Worm (Caenorhabditis elegans) whole organism, young adult: Measurements from ENCODE around the gene K12D9.1.

ENCODE experiments used
- B0035.1 ChIP-seq: sonication (generic microtip); optimal IDR thresholded peaks from 2 replicates; lab custom pipeline; 2016; ENCODE audit warnings: missing genetic modification characterization, mild to moderate bottlenecking, missing compliant biosample characterization, missing genotype, missing genetic modification reagents
- B0261.1 ChIP-seq: sonication (generic microtip); optimal IDR thresholded peaks from 2 replicates; lab custom pipeline; 2016; ENCODE audit warnings: mild to moderate bottlenecking, missing genetic modification characterization, moderate library complexity, missing compliant biosample characterization
- C17E4.6 ChIP-seq: fragments of 200-800 bp; sonication (Bioruptor generic); IDR thresholded peaks from 2 replicates; pipeline ENCODE4 v1.3.6; 2022; ENCODE audit warnings: missing genetic modification reagents, missing genetic modification characterization, missing compliant biosample characterization
- F52B5.7 ChIP-seq: sonication (generic microtip); optimal IDR thresholded peaks from 2 replicates; lab custom pipeline; 2016; ENCODE audit warnings: mild to moderate bottlenecking, missing genetic modification characterization, missing compliant biosample characterization
- K11D2.4 ChIP-seq: fragments of 200-800 bp; sonication (Bioruptor generic); IDR thresholded peaks from 2 replicates; pipeline ENCODE4 v1.3.6; 2022; ENCODE audit warnings: missing genetic modification reagents, missing genetic modification characterization, missing compliant biosample characterization
- Y56A3A.18 ChIP-seq: fragments of 200-800 bp; sonication (Bioruptor generic); IDR thresholded peaks from 2 replicates; pipeline ENCODE4 v1.3.6; 2022; ENCODE audit warnings: missing genetic modification reagents, missing genetic modification characterization, missing compliant biosample characterization
- Y67H2A.10 ChIP-seq: fragments of 200-800 bp; sonication (Bioruptor generic); conservative IDR thresholded peaks from 2 replicates; pipeline ENCODE4 v1.3.6; 2022; ENCODE audit warnings: missing genetic modification reagents, missing genetic modification characterization, missing compliant biosample characterization
- Y95B8A.8 ChIP-seq: fragments of 200-800 bp; sonication (Bioruptor generic); IDR thresholded peaks from 2 replicates; pipeline ENCODE4 v1.3.6; 2022; ENCODE audit warnings: missing genetic modification reagents, missing genetic modification characterization, missing compliant biosample characterization
- akir-1 ChIP-seq: fragments of 200-800 bp; sonication (Bioruptor generic); optimal IDR thresholded peaks from 2 replicates; lab custom pipeline; 2018; ENCODE audit warnings: mild to moderate bottlenecking, missing genetic modification characterization, moderate library complexity, missing compliant biosample characterization
- attf-3 ChIP-seq: fragments of 200-800 bp; sonication (Bioruptor generic); conservative IDR thresholded peaks from 2 replicates; pipeline ENCODE4 v1.3.6; 2022; ENCODE audit warnings: missing genetic modification reagents, missing genetic modification characterization, missing compliant biosample characterization
- cebp-1 ChIP-seq, 2 experiments: fragments of 200-800 bp in 1 of 2; sonication (Bioruptor generic) in 1 of 2; sonication (generic microtip) in 1 of 2; IDR thresholded peaks in 1 of 2; optimal IDR thresholded peaks in 1 of 2; 2 replicates each; pipeline versions ENCODE4 v1.3.6 to Lab custom; 2017 to 2022; ENCODE audit warnings: missing compliant biosample characterization in 2 of 2, missing genetic modification characterization in 2 of 2, mild to moderate bottlenecking in 1 of 2, missing genetic modification reagents in 1 of 2, moderate library complexity in 1 of 2
- cebp-2 ChIP-seq: fragments of 200-800 bp; sonication (Bioruptor generic); IDR thresholded peaks from 2 replicates; pipeline ENCODE4 v1.3.6; 2022; ENCODE audit warnings: missing genetic modification characterization, missing compliant biosample characterization
- dpl-1 ChIP-seq: fragments of 150-350 bp; optimal IDR thresholded peaks from 2 replicates; lab custom pipeline; 2014; ENCODE audit warnings: missing biosample characterization, missing genetic modification reagents, missing genetic modification characterization
- egl-18 ChIP-seq: fragments of 200-800 bp; sonication (Bioruptor generic); IDR thresholded peaks from 2 replicates; pipeline ENCODE4 v1.3.6; 2022; ENCODE audit warnings: missing genetic modification reagents, missing genetic modification characterization, missing compliant biosample characterization
- egrh-3 ChIP-seq: fragments of 200-800 bp; sonication (Bioruptor generic); IDR thresholded peaks from 2 replicates; pipeline ENCODE4 v1.3.6; 2022; ENCODE audit warnings: missing genetic modification reagents, missing genetic modification characterization, missing compliant biosample characterization
- ets-4 ChIP-seq: fragments of 200-800 bp; sonication (Bioruptor generic); optimal IDR thresholded peaks from 2 replicates; lab custom pipeline; 2018; ENCODE audit warnings: mild to moderate bottlenecking, missing genetic modification characterization, missing compliant biosample characterization
- hmg-1.2 ChIP-seq: fragments of 200-800 bp; sonication (Bioruptor generic); IDR thresholded peaks from 2 replicates; pipeline ENCODE4 v1.3.6; 2022; ENCODE audit warnings: missing genetic modification reagents, missing genetic modification characterization, missing compliant biosample characterization
- hrde-1 ChIP-seq: sonication (generic microtip); optimal IDR thresholded peaks from 2 replicates; lab custom pipeline; 2016; ENCODE audit warnings: missing genetic modification characterization, mild to moderate bottlenecking, missing compliant biosample characterization, moderate library complexity, missing genotype, missing genetic modification reagents, borderline replicate concordance
- let-526 ChIP-seq: fragments of 200-800 bp; sonication (Bioruptor generic); IDR thresholded peaks from 2 replicates; pipeline ENCODE4 v1.3.6; 2022; ENCODE audit warnings: missing genetic modification reagents, missing genetic modification characterization, missing compliant biosample characterization
- lir-1 ChIP-seq: fragments of 200-800 bp; sonication (Bioruptor generic); conservative IDR thresholded peaks from 2 replicates; pipeline ENCODE4 v1.3.6; 2022; ENCODE audit warnings: missing genetic modification reagents, missing genetic modification characterization, missing compliant biosample characterization
- lsl-1 ChIP-seq: fragments of 200-800 bp; sonication (Bioruptor generic); optimal IDR thresholded peaks from 2 replicates; lab custom pipeline; 2018; ENCODE audit warnings: mild to moderate bottlenecking, missing genetic modification characterization, moderate library complexity, missing compliant biosample characterization
- mcd-1 ChIP-seq: fragments of 200-800 bp; sonication (Bioruptor generic); IDR thresholded peaks from 2 replicates; pipeline ENCODE4 v1.3.6; 2022; ENCODE audit warnings: missing genetic modification reagents, missing genetic modification characterization, missing compliant biosample characterization
- mes-4 ChIP-seq: sonication (generic microtip); optimal IDR thresholded peaks from 2 replicates; lab custom pipeline; 2016; ENCODE audit warnings: missing genotype, missing genetic modification characterization, missing compliant biosample characterization
- nfyb-1 ChIP-seq: fragments of 200-800 bp; sonication (Bioruptor generic); IDR thresholded peaks from 2 replicates; pipeline ENCODE4 v1.3.6; 2022; ENCODE audit warnings: missing genetic modification reagents, missing genetic modification characterization, missing compliant biosample characterization
- nhr-80 ChIP-seq: sonication (generic microtip); optimal IDR thresholded peaks from 2 replicates; lab custom pipeline; 2016; ENCODE audit warnings: missing genetic modification characterization, missing compliant biosample characterization
- sdz-38 ChIP-seq: sonication (generic microtip); optimal IDR thresholded peaks from 2 replicates; lab custom pipeline; 2016; ENCODE audit warnings: missing genotype, missing genetic modification characterization, missing compliant biosample characterization
- snpc-1.1 ChIP-seq: sonication (generic microtip); optimal IDR thresholded peaks from 2 replicates; lab custom pipeline; 2017; ENCODE audit warnings: missing genetic modification characterization, mild to moderate bottlenecking, missing compliant biosample characterization, antibody characterized with exemption, moderate library complexity, missing genotype, missing genetic modification reagents; ENCODE audit not compliant: insufficient read depth
- snpc-1.3 ChIP-seq: sonication (generic microtip); optimal IDR thresholded peaks from 2 replicates; lab custom pipeline; 2017; ENCODE audit warnings: missing genetic modification characterization, mild to moderate bottlenecking, missing compliant biosample characterization, antibody characterized with exemption, moderate library complexity, missing genotype, missing genetic modification reagents; ENCODE audit not compliant: insufficient read depth
- sptf-2 ChIP-seq: fragments of 200-800 bp; sonication (Bioruptor generic); optimal IDR thresholded peaks from 2 replicates; lab custom pipeline; 2018; ENCODE audit warnings: mild to moderate bottlenecking, missing genetic modification characterization, missing compliant biosample characterization
- tlf-1 ChIP-seq: fragments of 200-800 bp; sonication (Bioruptor generic); optimal IDR thresholded peaks from 2 replicates; lab custom pipeline; 2018; ENCODE audit warnings: mild to moderate bottlenecking, missing genetic modification characterization, missing compliant biosample characterization
- xnd-1 ChIP-seq: sonication (generic microtip); optimal IDR thresholded peaks from 2 replicates; lab custom pipeline; 2016; ENCODE audit warnings: missing genotype, missing genetic modification reagents, missing genetic modification characterization, missing compliant biosample characterization
- zfh-2 ChIP-seq: fragments of 200-800 bp; sonication (Bioruptor generic); conservative IDR thresholded peaks from 2 replicates; pipeline ENCODE4 v1.3.6; 2022; ENCODE audit warnings: missing genetic modification reagents, missing genetic modification characterization, missing compliant biosample characterization
- ztf-18 ChIP-seq: sonication (generic microtip); optimal IDR thresholded peaks from 2 replicates; lab custom pipeline; 2016; ENCODE audit warnings: missing genotype, mild to moderate bottlenecking, missing genetic modification characterization, missing compliant biosample characterization
- ztf-22 ChIP-seq: fragments of 200-800 bp; sonication (Bioruptor generic); optimal IDR thresholded peaks from 2 replicates; lab custom pipeline; 2018; ENCODE audit warnings: mild to moderate bottlenecking, missing genetic modification characterization, moderate library complexity, missing compliant biosample characterization
- ztf-26 ChIP-seq: sonication (generic microtip); optimal IDR thresholded peaks from 2 replicates; lab custom pipeline; 2017; ENCODE audit warnings: missing genetic modification characterization, missing compliant biosample characterization

The K12D9.1 gene

DNA sequence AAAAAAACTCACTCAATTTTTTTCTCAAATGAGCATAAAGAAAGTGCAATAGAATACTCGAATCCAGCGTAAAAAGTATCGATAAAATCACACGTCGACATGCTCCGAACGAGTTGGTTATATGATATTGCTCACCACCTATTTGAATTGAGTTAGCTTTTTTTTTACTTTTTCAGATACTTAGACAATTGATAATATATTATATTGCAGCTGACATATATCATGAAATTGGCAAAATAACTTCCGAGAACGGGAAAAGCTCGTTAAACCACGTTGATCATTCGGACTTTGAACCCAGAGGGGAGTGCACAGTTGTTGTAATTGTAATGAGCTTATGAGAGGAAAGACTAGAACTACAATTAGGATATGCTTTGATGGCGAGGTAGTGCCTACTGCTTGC lies 3.8 kb upstream of the K12D9.1 start, which contains the start of gene srw-136:
srw-136 (minus strand) TSS at position 101 of the 400 bp plus-strand sequence.
- no peak for TF ChIP-seq hrde-1 (tag; lab: Kevin White, UChicago)
- no peak for TF ChIP-seq F52B5.7
- TF ChIP-seq attf-3, result no peak
- TF ChIP-seq C17E4.6 (GFP tag; lab: Robert Waterston, UW), result no peak
- no peak for TF ChIP-seq zfh-2 (GFP tag; lab: Robert Waterston, UW)
- no peak for TF ChIP-seq mes-4 (tag; lab: Kevin White, UChicago)
- TF ChIP-seq tlf-1 (GFP tag; lab: Kevin White, UChicago), result no peak
- no peak for TF ChIP-seq Y95B8A.8 (GFP tag; lab: Robert Waterston, UW)
- TF ChIP-seq Y56A3A.18 (GFP tag; lab: Robert Waterston, UW), result no peak
- TF ChIP-seq ets-4 (GFP tag; lab: Kevin White, UChicago), result no peak
- TF ChIP-seq K11D2.4 (GFP tag; lab: Robert Waterston, UW), result no peak

DNA sequence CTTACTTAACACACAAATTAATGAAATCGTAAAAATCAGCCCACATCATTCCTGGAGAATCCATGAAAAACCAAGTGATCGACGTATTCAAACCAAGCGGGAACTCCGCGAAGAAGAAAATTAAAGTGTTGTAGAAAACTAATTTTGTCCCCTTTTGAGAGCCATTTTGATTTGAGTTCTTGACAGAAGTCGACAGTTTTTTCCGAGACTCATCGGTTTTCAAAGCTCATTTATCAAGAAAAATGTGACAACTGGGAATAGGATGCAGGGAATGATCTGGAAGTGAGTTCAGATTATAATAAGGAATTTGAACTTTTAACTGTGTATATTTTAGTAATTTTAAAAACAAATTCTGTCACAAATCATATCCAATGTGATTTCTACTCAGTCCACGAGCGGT lies 2.9 kb upstream of the K12D9.1 start, which contains the start of gene srw-135:
srw-135 (minus strand) TSS at position 101 of the 400 bp plus-strand sequence.
- TF ChIP-seq let-526 (GFP tag; lab: Robert Waterston, UW) (no peak), Y67H2A.10 (GFP tag; lab: Robert Waterston, UW) (no peak), nfyb-1 (no peak), egl-18 (no peak), lsl-1 (no peak), ztf-18 (tag; lab: Kevin White, UChicago) (no peak), B0035.1 (tag; lab: Kevin White, UChicago) (no peak), F52B5.7 (no peak), ztf-22 (GFP tag; lab: Kevin White, UChicago) (no peak), akir-1 (GFP tag; lab: Kevin White, UChicago) (no peak), C17E4.6 (GFP tag; lab: Robert Waterston, UW) (no peak), dpl-1 (GFP tag; lab: Kevin White, UChicago) (no peak), xnd-1 (tag; lab: Kevin White, UChicago) (no peak)

DNA sequence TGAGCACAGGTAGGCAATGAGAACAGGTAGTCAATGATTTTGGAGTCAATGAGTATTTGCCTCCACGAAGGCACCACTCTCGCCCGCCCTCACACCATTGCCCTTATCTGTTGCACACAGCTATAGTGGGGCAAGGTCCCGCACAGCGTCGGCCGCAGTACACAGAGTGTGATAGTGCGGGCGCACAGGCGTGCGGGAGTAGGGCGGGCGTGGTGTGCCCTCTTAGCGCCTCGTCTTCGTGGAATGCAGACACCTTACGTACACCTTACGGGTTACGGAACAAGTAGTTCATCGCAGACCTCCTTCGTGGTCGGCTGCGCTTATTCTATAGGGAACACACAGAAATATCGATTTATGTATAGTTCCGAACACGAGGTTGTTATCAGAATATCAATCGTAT lies 3.6 kb downstream of the K12D9.1 start:
- TF ChIP-seq zfh-2 (GFP tag; lab: Robert Waterston, UW), result peak; percentile 67
- TF ChIP-seq ets-4 (GFP tag; lab: Kevin White, UChicago), result no peak

ce11 chrV:3021306-3021705 lies 7.0 kb downstream of the K12D9.1 start, which contains the start of gene irld-12:
TSS of gene irld-12 (minus strand) at chrV:3021406.
- no peak for TF ChIP-seq snpc-1.3 (tag; lab: Kevin White, UChicago)
- no peak for TF ChIP-seq hmg-1.2 (GFP tag; lab: Robert Waterston, UW)
- TF ChIP-seq mcd-1 (GFP tag; lab: Robert Waterston, UW), result no peak
- TF ChIP-seq ztf-26 (tag; lab: Kevin White, UChicago), result no peak

DNA sequence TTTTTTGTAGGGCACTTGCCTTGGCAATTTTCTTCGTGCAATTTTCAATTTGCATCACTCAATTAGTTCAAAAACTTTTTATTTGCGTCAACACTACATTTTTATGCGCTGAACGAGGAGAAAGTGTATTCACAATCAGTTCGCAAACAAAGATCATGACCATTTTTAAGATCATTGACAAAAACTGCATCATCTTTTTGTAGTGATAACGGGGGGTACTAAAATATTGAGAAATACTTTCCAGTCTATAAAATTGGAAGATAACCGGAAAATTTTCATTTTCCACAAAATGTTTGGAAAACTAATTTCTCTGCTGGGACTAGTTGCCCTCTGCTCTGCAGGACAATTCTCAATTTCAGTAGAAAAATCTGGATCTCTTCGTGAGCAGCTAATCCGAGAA lies 10.0 kb downstream of the K12D9.1 start, which contains the start of gene asp-8:
asp-8 (plus strand) TSS at position 276 of the 400 bp plus-strand sequence.
- TF ChIP-seq nhr-80 (tag; lab: Kevin White, UChicago) (peak; percentile 9), B0261.1 (no peak)

DNA sequence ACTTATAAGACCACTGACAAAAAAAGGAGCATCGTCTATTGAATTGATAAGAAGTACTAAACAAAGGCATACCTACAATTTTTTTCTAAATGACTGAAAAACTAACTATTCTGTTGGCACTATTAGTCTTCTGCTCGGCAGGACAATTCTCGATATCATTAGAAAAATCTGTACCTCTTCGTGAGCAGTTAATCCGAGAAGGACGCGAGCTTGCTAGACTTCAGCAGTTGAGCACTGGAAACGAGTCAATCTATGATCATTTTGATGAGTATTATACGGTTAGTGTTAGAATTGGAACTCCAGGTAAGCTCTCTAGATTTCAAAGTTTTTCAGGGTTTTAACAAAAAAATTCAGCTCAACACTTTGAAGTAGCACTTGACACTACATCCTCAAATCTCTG lies 13.9 kb downstream of the K12D9.1 start, which contains the start of gene asp-7:
asp-7 (plus strand) TSS at position 81 of the 400 bp plus-strand sequence.
- no peak for TF ChIP-seq snpc-1.1 (tag; lab: Kevin White, UChicago)
- TF ChIP-seq sdz-38, result no peak
- no peak for TF ChIP-seq sptf-2
- TF ChIP-seq egrh-3 (GFP tag; lab: Robert Waterston, UW), result no peak
- no peak for TF ChIP-seq ztf-26 (tag; lab: Kevin White, UChicago)
- TF ChIP-seq lir-1 (GFP tag; lab: Robert Waterston, UW), result no peak
- TF ChIP-seq cebp-2, result no peak
- no peak for TF ChIP-seq cebp-1 (GFP tag; IDR thresholded peaks at IDR 0.05; lab: Robert Waterston, UW)
- no peak for TF ChIP-seq cebp-1 (tag; optimal IDR thresholded peaks at IDR 0.05; lab: Kevin White, UChicago)
- TF ChIP-seq Y67H2A.10 (GFP tag; lab: Robert Waterston, UW), result no peak
- TF ChIP-seq let-526 (GFP tag; lab: Robert Waterston, UW), result no peak
- TF ChIP-seq, all 124 proteins: peak for 0
